Fruit fly (Drosophila melanogaster) whole organism, embryonic: ENCODE measurements around the gene CG6345.

Experiments used
- Aef1 ChIP-seq: fragments of 200-800 bp; sonication (Bioruptor generic); IDR thresholded peaks from 3 replicates; pipeline ENCODE4 v1.3.6; 2022; ENCODE audit warnings: missing biosample characterization, missing genetic modification characterization
- Atf3 ChIP-seq: fragments of 200-800 bp; sonication (Bioruptor generic); optimal IDR thresholded peaks from 3 replicates; lab custom pipeline; 2016; ENCODE audit warnings: missing biosample characterization, missing genetic modification characterization
- BEAF-32 ChIP-seq: fragments of 200-800 bp; sonication (Bioruptor generic); optimal IDR thresholded peaks from 3 replicates; lab custom pipeline; 2017; ENCODE audit warnings: missing biosample characterization, missing genetic modification characterization, mild to moderate bottlenecking, moderate library complexity, missing genetic modification reagents
- CG10209 ChIP-seq: fragments of 200-800 bp; sonication (Bioruptor generic); optimal IDR thresholded peaks from 3 replicates; lab custom pipeline; 2017; ENCODE audit warnings: missing biosample characterization, mild to moderate bottlenecking, missing genetic modification characterization, missing genetic modification reagents
- CG10654 ChIP-seq: fragments of 200-800 bp; sonication (Bioruptor generic); optimal IDR thresholded peaks from 2 replicates; lab custom pipeline; 2016; ENCODE audit warnings: missing biosample characterization, missing genetic modification characterization
- CG11085 ChIP-seq: fragments of 200-800 bp; sonication (Bioruptor generic); IDR thresholded peaks from 2 replicates; pipeline ENCODE4 v1.3.6; 2022; ENCODE audit warnings: missing biosample characterization, missing genetic modification characterization
- CG11456 ChIP-seq: fragments of 200-800 bp; sonication (Bioruptor generic); IDR thresholded peaks from 3 replicates; pipeline ENCODE4 v1.3.6; 2022; ENCODE audit warnings: missing biosample characterization, missing genetic modification characterization
- CG12391 ChIP-seq: fragments of 200-800 bp; sonication (Bioruptor generic); optimal IDR thresholded peaks from 3 replicates; lab custom pipeline; 2018; ENCODE audit warnings: missing biosample characterization, mild to moderate bottlenecking, missing genetic modification characterization, moderate library complexity
- CG12942 ChIP-seq: fragments of 200-800 bp; sonication (Bioruptor generic); optimal IDR thresholded peaks from 3 replicates; lab custom pipeline; 2016; ENCODE audit warnings: missing biosample characterization, missing genetic modification characterization
- CG13624 ChIP-seq: fragments of 200-800 bp; sonication (Bioruptor generic); optimal IDR thresholded peaks from 2 replicates; lab custom pipeline; 2016; ENCODE audit warnings: missing biosample characterization, missing genetic modification characterization
- CG15011 ChIP-seq: fragments of 200-800 bp; sonication (Bioruptor generic); optimal IDR thresholded peaks from 3 replicates; lab custom pipeline; 2018; ENCODE audit warnings: missing biosample characterization, mild to moderate bottlenecking, missing genetic modification characterization
- CG17568 ChIP-seq: fragments of 200-800 bp; sonication (Bioruptor generic); optimal IDR thresholded peaks from 2 replicates; lab custom pipeline; 2018; ENCODE audit warnings: missing biosample characterization, mild to moderate bottlenecking, missing genetic modification characterization, moderate library complexity
- CG2202 ChIP-seq: fragments of 200-800 bp; sonication (Bioruptor generic); optimal IDR thresholded peaks from 2 replicates; lab custom pipeline; 2018; ENCODE audit warnings: missing biosample characterization, mild to moderate bottlenecking, missing genetic modification characterization
- CG2875 ChIP-seq: fragments of 200-800 bp; sonication (Bioruptor generic); optimal IDR thresholded peaks from 2 replicates; lab custom pipeline; 2017; ENCODE audit warnings: missing biosample characterization, mild to moderate bottlenecking, missing genetic modification characterization, missing genetic modification reagents
- CG31388 ChIP-seq: fragments of 200-800 bp; sonication (Bioruptor generic); optimal IDR thresholded peaks from 2 replicates; lab custom pipeline; 2016; ENCODE audit warnings: missing biosample characterization, missing genetic modification characterization
- CG3163 ChIP-seq: fragments of 200-800 bp; sonication (Bioruptor generic); optimal IDR thresholded peaks from 3 replicates; lab custom pipeline; 2016; ENCODE audit warnings: missing biosample characterization, missing genetic modification characterization
- CG6689 ChIP-seq: fragments of 200-800 bp; sonication (Bioruptor generic); IDR thresholded peaks from 2 replicates; pipeline ENCODE4 v1.3.6; 2022; ENCODE audit warnings: missing biosample characterization, missing genetic modification characterization
- CG7357 ChIP-seq: fragments of 200-800 bp; sonication (Bioruptor generic); IDR thresholded peaks from 3 replicates; pipeline ENCODE4 v1.3.6; 2022; ENCODE audit warnings: missing biosample characterization, missing genetic modification characterization
- CG7745 ChIP-seq: fragments of 200-800 bp; sonication (Bioruptor generic); optimal IDR thresholded peaks from 2 replicates; lab custom pipeline; 2018; ENCODE audit warnings: missing biosample characterization, mild to moderate bottlenecking, missing genetic modification characterization, moderate library complexity
- CG7963 ChIP-seq: fragments of 200-800 bp; sonication (Bioruptor generic); IDR thresholded peaks from 3 replicates; pipeline ENCODE4 v1.3.6; 2022; ENCODE audit warnings: missing biosample characterization, missing genetic modification characterization; ENCODE audit not compliant: partially characterized antibody
- CG8089 ChIP-seq: fragments of 200-800 bp; sonication (Bioruptor generic); optimal IDR thresholded peaks from 3 replicates; lab custom pipeline; 2016; ENCODE audit warnings: missing biosample characterization, missing genetic modification characterization
- CG8281 ChIP-seq: fragments of 200-800 bp; sonication (Bioruptor generic); optimal IDR thresholded peaks from 2 replicates; lab custom pipeline; 2018; ENCODE audit warnings: missing biosample characterization, mild to moderate bottlenecking, missing genetic modification characterization, moderate library complexity
- Camta ChIP-seq: fragments of 200-800 bp; sonication (Bioruptor generic); optimal IDR thresholded peaks from 2 replicates; lab custom pipeline; 2016; ENCODE audit warnings: missing biosample characterization, missing genetic modification characterization
- Chrac-16 ChIP-seq: fragments of 200-800 bp; sonication (Bioruptor generic); optimal IDR thresholded peaks from 3 replicates; lab custom pipeline; 2016; ENCODE audit warnings: missing biosample characterization, missing genetic modification characterization
- Dek ChIP-seq: fragments of 200-800 bp; sonication (Bioruptor generic); optimal IDR thresholded peaks from 3 replicates; lab custom pipeline; 2019; ENCODE audit warnings: missing biosample characterization, mild to moderate bottlenecking, missing genetic modification characterization, moderate library complexity
- Dll ChIP-seq: fragments of 200-800 bp; sonication (Bioruptor generic); IDR thresholded peaks from 4 replicates; pipeline ENCODE4 v1.3.6; 2022; ENCODE audit warnings: missing biosample characterization, missing genetic modification characterization; ENCODE audit not compliant: partially characterized antibody
- Dref ChIP-seq: fragments of 200-800 bp; sonication (Bioruptor generic); IDR thresholded peaks from 2 replicates; pipeline ENCODE4 v1.3.6; 2022; ENCODE audit warnings: missing biosample characterization, missing genetic modification characterization
- Drgx ChIP-seq: fragments of 200-800 bp; sonication (Bioruptor generic); IDR thresholded peaks from 2 replicates; pipeline ENCODE4 v1.3.6; 2022; ENCODE audit warnings: missing biosample characterization, missing genetic modification characterization
- Gsc ChIP-seq: fragments of 200-800 bp; sonication (Bioruptor generic); IDR thresholded peaks from 2 replicates; pipeline ENCODE4 v1.3.6; 2022; ENCODE audit warnings: missing biosample characterization, missing genetic modification characterization
- H2.0 ChIP-seq: fragments of 200-800 bp; sonication (Bioruptor generic); IDR thresholded peaks from 2 replicates; pipeline ENCODE4 v1.3.6; 2022; ENCODE audit warnings: missing biosample characterization, missing genetic modification characterization
- NFAT ChIP-seq: fragments of 200-800 bp; sonication (Bioruptor generic); IDR thresholded peaks from 2 replicates; pipeline ENCODE4 v1.3.6; 2022; ENCODE audit warnings: missing biosample characterization, missing genetic modification characterization
- Ssrp ChIP-seq: fragments of 200-800 bp; sonication (Bioruptor generic); optimal IDR thresholded peaks from 2 replicates; lab custom pipeline; 2018; ENCODE audit warnings: missing biosample characterization, mild to moderate bottlenecking, missing genetic modification characterization, moderate library complexity
- Tbp ChIP-seq: fragments of >200 bp; optimal IDR thresholded peaks from 2 replicates; lab custom pipeline; 2018; ENCODE audit warnings: missing biosample characterization, missing genetic modification characterization
- Vsx1 ChIP-seq: fragments of 200-800 bp; sonication (Bioruptor generic); optimal IDR thresholded peaks from 2 replicates; lab custom pipeline; 2017; ENCODE audit warnings: missing biosample characterization, mild to moderate bottlenecking, missing genetic modification characterization, missing genetic modification reagents
- ap ChIP-seq: fragments of 200-800 bp; sonication (Bioruptor generic); IDR thresholded peaks from 2 replicates; pipeline ENCODE4 v1.3.6; 2022; ENCODE audit warnings: missing biosample characterization, missing genetic modification characterization
- ase ChIP-seq: fragments of 200-800 bp; sonication (Bioruptor generic); IDR thresholded peaks from 3 replicates; pipeline ENCODE4 v1.3.6; 2022; ENCODE audit warnings: missing biosample characterization, missing genetic modification characterization
- ato ChIP-seq: fragments of 200-800 bp; sonication (Bioruptor generic); IDR thresholded peaks from 2 replicates; pipeline ENCODE4 v1.3.6; 2022; ENCODE audit warnings: missing biosample characterization, missing genetic modification characterization; ENCODE audit not compliant: partially characterized antibody
- disco-r ChIP-seq: fragments of 200-800 bp; sonication (Bioruptor generic); optimal IDR thresholded peaks from 2 replicates; lab custom pipeline; 2016; ENCODE audit warnings: missing biosample characterization, missing genetic modification characterization
- dm ChIP-seq: fragments of 200-800 bp; sonication (Bioruptor generic); optimal IDR thresholded peaks from 3 replicates; lab custom pipeline; 2016; ENCODE audit warnings: missing biosample characterization, missing genetic modification characterization
- dmrt11E ChIP-seq: fragments of 200-800 bp; sonication (Bioruptor generic); optimal IDR thresholded peaks from 3 replicates; lab custom pipeline; 2018; ENCODE audit warnings: missing biosample characterization, mild to moderate bottlenecking, missing genetic modification characterization, moderate library complexity
- eve ChIP-seq, 2 experiments: fragments of >200 bp; optimal IDR thresholded peaks; 2 replicates each; lab custom pipeline; 2017; ENCODE audit warnings: missing biosample characterization in 2 of 2, missing genetic modification characterization in 2 of 2
- gsb ChIP-seq: fragments of 200-800 bp; sonication (Bioruptor generic); IDR thresholded peaks from 2 replicates; pipeline ENCODE4 v1.3.6; 2022; ENCODE audit warnings: missing biosample characterization, missing genetic modification characterization
- hth ChIP-seq: fragments of >200 bp; optimal IDR thresholded peaks from 2 replicates; lab custom pipeline; 2017; ENCODE audit warnings: inconsistent platforms
- ind ChIP-seq: fragments of 200-800 bp; sonication (Bioruptor generic); optimal IDR thresholded peaks from 3 replicates; lab custom pipeline; 2016; ENCODE audit warnings: missing biosample characterization, missing genetic modification characterization
- pb ChIP-seq: fragments of 200-800 bp; sonication (Bioruptor generic); optimal IDR thresholded peaks from 3 replicates; lab custom pipeline; 2016; ENCODE audit warnings: missing biosample characterization, missing genetic modification characterization
- pita ChIP-seq: fragments of 200-800 bp; sonication (Bioruptor generic); optimal IDR thresholded peaks from 2 replicates; lab custom pipeline; 2017; ENCODE audit warnings: missing biosample characterization, mild to moderate bottlenecking, missing genetic modification characterization
- pum ChIP-seq: fragments of 200-800 bp; sonication (Bioruptor generic); optimal IDR thresholded peaks from 2 replicates; lab custom pipeline; 2016; ENCODE audit warnings: missing biosample characterization, missing genetic modification characterization
- sens ChIP-seq: fragments of 200-800 bp; sonication (Bioruptor generic); peaks from one replicate; lab custom pipeline; 2016; ENCODE audit warnings: missing biosample characterization, missing genetic modification characterization
- sna ChIP-seq: fragments of 200-800 bp; sonication (Bioruptor generic); IDR thresholded peaks from 2 replicates; pipeline ENCODE4 v1.3.6; 2022; ENCODE audit warnings: missing biosample characterization, missing genetic modification characterization; ENCODE audit not compliant: partially characterized antibody
- tup ChIP-seq: fragments of 200-800 bp; sonication (Bioruptor generic); optimal IDR thresholded peaks from 2 replicates; lab custom pipeline; 2016; ENCODE audit warnings: missing biosample characterization, mild to moderate bottlenecking, missing genetic modification characterization, moderate library complexity
- twi ChIP-seq: fragments of 200-800 bp; optimal IDR thresholded peaks from 2 replicates; lab custom pipeline; 2019; ENCODE audit warnings: missing biosample characterization, mild to moderate bottlenecking, missing genetic modification characterization, moderate library complexity
- tx ChIP-seq: fragments of 200-800 bp; sonication (Bioruptor generic); optimal IDR thresholded peaks from 2 replicates; lab custom pipeline; 2016; ENCODE audit warnings: missing biosample characterization, missing genetic modification characterization
- vvl ChIP-seq: fragments of 200-800 bp; sonication (Bioruptor generic); IDR thresholded peaks from 2 replicates; pipeline ENCODE4 v1.3.6; 2022; ENCODE audit warnings: missing biosample characterization, missing genetic modification characterization
- yki ChIP-seq: fragments of >200 bp; optimal IDR thresholded peaks from 3 replicates; lab custom pipeline; 2018

CG6345 gene

dm6 chr3R:10377849-10378248, 38.0 kb downstream of the CG6345 start, which contains the start of gene Rfx (continued):
- no peak for TF ChIP-seq pum
- peak; percentile 26 for TF ChIP-seq CG12391
- TF ChIP-seq yki (lab: Kevin White, UChicago) = no peak
- TF ChIP-seq CG2875 (GFP tag; lab: Kevin White, UChicago) = no peak
- TF ChIP-seq ind (GFP tag; lab: Kevin White, UChicago) = no peak
- peak; percentile 50 for TF ChIP-seq BEAF-32
- TF ChIP-seq gsb = no peak
- no peak for TF ChIP-seq Drgx (GFP tag; lab: Robert Waterston, UW)
- TF ChIP-seq CG10209 (GFP tag; lab: Kevin White, UChicago) = no peak
- no peak for TF ChIP-seq ase (GFP tag; lab: Robert Waterston, UW)
- TF ChIP-seq tx (GFP tag; lab: Kevin White, UChicago) = no peak
- TF ChIP-seq CG3163 = no peak
- TF ChIP-seq tup = no peak
- peak; percentile 13 for TF ChIP-seq disco-r (GFP tag; lab: Kevin White, UChicago)
- TF ChIP-seq CG7963 (GFP tag; lab: Robert Waterston, UW) = no peak
- no peak for TF ChIP-seq Dll (GFP tag; lab: Robert Waterston, UW)
- no peak for TF ChIP-seq eve (GFP tag; optimal IDR thresholded peaks at IDR 0.05; lab: Kevin White, UChicago)
- no peak for TF ChIP-seq Dek (tag; lab: Kevin White, UChicago)
- TF ChIP-seq CG10654 (GFP tag; lab: Kevin White, UChicago) = no peak
- no peak for TF ChIP-seq sna (GFP tag; lab: Robert Waterston, UW)
- no peak for TF ChIP-seq CG11456
- no peak for TF ChIP-seq hth (lab: Kevin White, UChicago)
- no peak for TF ChIP-seq Chrac-16 (GFP tag; lab: Kevin White, UChicago)
- TF ChIP-seq CG15011 = no peak
- TF ChIP-seq CG7745 (tag; lab: Kevin White, UChicago) = no peak
- no peak for TF ChIP-seq Aef1 (GFP tag; lab: Robert Waterston, UW)
- no peak for TF ChIP-seq CG12942 (GFP tag; lab: Kevin White, UChicago)
- no peak for TF ChIP-seq Tbp (GFP tag; lab: Kevin White, UChicago)
- no peak for TF ChIP-seq pb (GFP tag; lab: Kevin White, UChicago)
- peak; percentile 22 for TF ChIP-seq dm
- peak; percentile 75 for TF ChIP-seq sens
- no peak for TF ChIP-seq CG6689
- TF ChIP-seq vvl (GFP tag; lab: Robert Waterston, UW) = no peak
- TF ChIP-seq CG11085 (GFP tag; lab: Robert Waterston, UW) = no peak
- peak; percentile 50 for TF ChIP-seq CG13624 (GFP tag; lab: Kevin White, UChicago)
- TF ChIP-seq CG17568 (GFP tag; lab: Kevin White, UChicago) = no peak
- TF ChIP-seq dmrt11E (tag; lab: Kevin White, UChicago) = no peak
- no peak for TF ChIP-seq CG31388
- no peak for TF ChIP-seq CG8281 (tag; lab: Kevin White, UChicago)
- peak; percentile 43 for TF ChIP-seq twi (tag; lab: Kevin White, UChicago)
- TF ChIP-seq NFAT = no peak
- peak; percentile 6 for TF ChIP-seq CG2202
- TF ChIP-seq Atf3 = no peak
- TF ChIP-seq Ssrp (tag; lab: Kevin White, UChicago) = no peak
- TF ChIP-seq pita (GFP tag; lab: Kevin White, UChicago) = no peak
- TF ChIP-seq H2.0 (GFP tag; lab: Robert Waterston, UW) = no peak
- TF ChIP-seq CG8089 (GFP tag; lab: Kevin White, UChicago) = no peak
- peak; percentile 1 for TF ChIP-seq Camta (GFP tag; lab: Kevin White, UChicago)
- TF ChIP-seq ap (GFP tag; lab: Robert Waterston, UW) = no peak
- no peak for TF ChIP-seq Gsc
- TF ChIP-seq Vsx1 (GFP tag; lab: Kevin White, UChicago) = no peak
- TF ChIP-seq ato (GFP tag; lab: Robert Waterston, UW) = no peak
- TF ChIP-seq Dref = no peak
- TF ChIP-seq CG7357 = no peak
